Worm (Caenorhabditis elegans) whole organism, early embryonic: ENCODE data around the gene ubc-21.

Experiments used
- B0310.2 ChIP-seq: sonication (generic microtip); optimal IDR thresholded peaks from 2 replicates; lab custom pipeline; 2016; ENCODE audit warnings: mild to moderate bottlenecking, missing genetic modification characterization, missing compliant biosample characterization
- F13C5.2 ChIP-seq: sonication (generic microtip); optimal IDR thresholded peaks from 2 replicates; lab custom pipeline; 2017; ENCODE audit warnings: mild to moderate bottlenecking, missing genetic modification characterization, inconsistent platforms, missing compliant biosample characterization
- ama-1 ChIP-seq: fragments of 150-350 bp; optimal IDR thresholded peaks from 2 replicates; lab custom pipeline; 2014
- ceh-36 ChIP-seq: sonication (generic microtip); optimal IDR thresholded peaks from 2 replicates; lab custom pipeline; 2016; ENCODE audit warnings: missing genetic modification characterization, inconsistent platforms, missing compliant biosample characterization
- ets-7 ChIP-seq: sonication (generic microtip); optimal IDR thresholded peaks from 2 replicates; lab custom pipeline; 2016; ENCODE audit warnings: missing genotype, missing genetic modification characterization, missing compliant biosample characterization
- flt-1 ChIP-seq: fragments of 200-800 bp; sonication (Bioruptor generic); IDR thresholded peaks from 2 replicates; pipeline ENCODE4 v1.3.6; 2022; ENCODE audit warnings: missing genetic modification characterization, missing compliant biosample characterization
- hmbx-1 ChIP-seq: sonication (generic microtip); optimal IDR thresholded peaks from 2 replicates; lab custom pipeline; 2016; ENCODE audit warnings: mild to moderate bottlenecking, missing genetic modification characterization, missing compliant biosample characterization
- hmg-4 ChIP-seq: fragments of 200-800 bp; sonication (Bioruptor generic); optimal IDR thresholded peaks from 2 replicates; lab custom pipeline; 2018; ENCODE audit warnings: mild to moderate bottlenecking, missing genetic modification characterization, missing compliant biosample characterization
- hnd-1 ChIP-seq: sonication (generic microtip); optimal IDR thresholded peaks from 2 replicates; lab custom pipeline; 2016; ENCODE audit warnings: missing genetic modification characterization, missing compliant biosample characterization
- scrt-1 ChIP-seq: fragments of 200-800 bp; sonication (Bioruptor generic); IDR thresholded peaks from 2 replicates; pipeline ENCODE4 v1.3.6; 2022; ENCODE audit warnings: missing genetic modification characterization, missing compliant biosample characterization
- sea-1 ChIP-seq: fragments of 200-800 bp; sonication (Bioruptor generic); conservative IDR thresholded peaks from 2 replicates; pipeline ENCODE4 v1.3.6; 2022; ENCODE audit warnings: missing genetic modification characterization, missing compliant biosample characterization
- tbx-11 ChIP-seq: fragments of 200-800 bp; sonication (Bioruptor generic); IDR thresholded peaks from 2 replicates; pipeline ENCODE4 v1.3.6; 2022; ENCODE audit warnings: missing genetic modification characterization, missing compliant biosample characterization
- tbx-37 ChIP-seq: fragments of 200-800 bp; sonication (Bioruptor generic); conservative IDR thresholded peaks from 2 replicates; pipeline ENCODE4 v1.3.6; 2022; ENCODE audit warnings: missing genetic modification reagents, missing genetic modification characterization, missing compliant biosample characterization
- tra-4 ChIP-seq: sonication (generic microtip); optimal IDR thresholded peaks from 2 replicates; lab custom pipeline; 2017; ENCODE audit warnings: missing genetic modification characterization, missing compliant biosample characterization

DNA sequence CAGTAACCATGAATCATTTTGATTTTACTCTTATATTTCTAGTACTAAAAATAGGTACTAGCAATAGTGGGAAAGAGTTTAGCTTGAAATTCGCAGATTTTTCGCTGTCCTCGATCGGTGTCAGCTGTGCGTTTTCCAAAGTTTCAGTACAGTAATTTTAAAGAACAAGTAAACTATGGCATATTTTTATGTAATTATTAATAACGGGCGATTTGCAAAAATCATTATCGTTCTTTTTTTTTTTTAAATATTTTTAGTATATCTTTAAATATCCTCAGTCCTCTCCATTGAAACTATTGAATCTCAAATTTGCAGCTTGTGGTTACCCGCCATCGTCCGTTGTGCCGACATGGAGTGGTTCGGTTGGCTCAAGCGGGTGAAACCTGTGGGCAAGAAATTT is 23.4 kb downstream of the ubc-21 start, which contains the start of gene C13E3.1:
- TF ChIP-seq ama-1: no peak
- TF ChIP-seq B0310.2 (tag; lab: Kevin White, UChicago): no peak
- no peak for TF ChIP-seq tbx-11 (GFP tag; lab: Robert Waterston, UW)
- TF ChIP-seq tbx-37 (GFP tag; lab: Robert Waterston, UW): no peak
- no peak for TF ChIP-seq sea-1 (GFP tag; lab: Robert Waterston, UW)
- no peak for TF ChIP-seq flt-1 (GFP tag; lab: Robert Waterston, UW)
- no peak for TF ChIP-seq ets-7 (tag; lab: Kevin White, UChicago)
- TF ChIP-seq tra-4 (tag; lab: Kevin White, UChicago): no peak
- TF ChIP-seq scrt-1 (GFP tag; lab: Robert Waterston, UW): no peak
- TF ChIP-seq F13C5.2: no peak
- TF ChIP-seq hnd-1 (tag; lab: Kevin White, UChicago): no peak
- no peak for TF ChIP-seq ceh-36 (tag; lab: Kevin White, UChicago)
- TF ChIP-seq hmg-4 (GFP tag; lab: Kevin White, UChicago): no peak
- no peak for TF ChIP-seq hmbx-1 (tag; lab: Kevin White, UChicago)
